Fruit fly (Drosophila melanogaster) whole organism, prepupa: Measurements from ENCODE around the gene CG15530.

Experiments
- CG1621 ChIP-seq: fragments of 200-800 bp; sonication (Bioruptor generic); optimal IDR thresholded peaks from 3 replicates; lab custom pipeline; 2018; ENCODE audit warnings: missing biosample characterization, mild to moderate bottlenecking, missing genetic modification characterization
- CG31627 ChIP-seq: fragments of 200-800 bp; sonication (Bioruptor generic); optimal IDR thresholded peaks from 3 replicates; lab custom pipeline; 2016; ENCODE audit warnings: missing biosample characterization, missing genetic modification characterization
- Hr39 ChIP-seq: fragments of 200-800 bp; sonication (Bioruptor generic); optimal IDR thresholded peaks from 2 replicates; lab custom pipeline; 2016; ENCODE audit warnings: missing biosample characterization, missing genetic modification characterization
- topi ChIP-seq: fragments of 200-800 bp; sonication (Bioruptor generic); optimal IDR thresholded peaks from 3 replicates; lab custom pipeline; 2016; ENCODE audit warnings: missing biosample characterization, missing genetic modification characterization

DNA sequence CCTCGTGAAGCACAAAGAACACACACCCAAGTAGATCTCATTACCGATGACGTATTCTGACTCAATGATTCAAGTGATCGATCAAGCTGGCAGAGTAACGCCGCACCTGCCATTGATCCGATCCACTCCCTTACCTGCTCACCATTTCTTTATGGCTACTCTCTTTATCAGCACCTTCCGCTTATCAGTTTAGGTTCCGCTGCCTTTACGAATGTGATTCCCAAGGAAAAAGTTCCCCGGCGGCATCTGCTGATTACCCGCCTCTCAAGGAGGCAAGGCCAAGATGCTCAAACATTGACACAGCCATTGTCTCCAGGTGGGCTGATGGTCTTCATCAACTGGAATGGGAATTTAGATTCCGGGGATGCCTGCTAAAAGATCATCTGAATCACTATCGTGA is 37.3 kb downstream of the CG15530 start:
- no peak for TF ChIP-seq Hr39 (GFP tag; lab: Kevin White, UChicago)
- no peak for TF ChIP-seq CG31627 (GFP tag; lab: Kevin White, UChicago)
- no peak for TF ChIP-seq topi (GFP tag; lab: Kevin White, UChicago)
- TF ChIP-seq CG1621 (tag; lab: Kevin White, UChicago): no peak
